Fruit fly (Drosophila melanogaster) whole organism, wandering third instar larva: Measurements from ENCODE around the gene Nepl18.
A peak's percentile ranks its signal among the peaks of the same experiment; 100 is the strongest.

Experiments
- CG32264 ChIP-seq: fragments of 200-800 bp; sonication (Bioruptor generic); optimal IDR thresholded peaks from 2 replicates; lab custom pipeline; 2016; ENCODE audit warnings: missing biosample characterization, missing genetic modification characterization
- CG9705 ChIP-seq: fragments of 200-800 bp; sonication (Bioruptor generic); optimal IDR thresholded peaks from 2 replicates; lab custom pipeline; 2018; ENCODE audit warnings: missing biosample characterization, mild to moderate bottlenecking, missing genetic modification characterization
- CrebA ChIP-seq: fragments of 200-800 bp; sonication (Bioruptor generic); optimal IDR thresholded peaks from 2 replicates; lab custom pipeline; 2016; ENCODE audit warnings: missing biosample characterization, mild to moderate bottlenecking, missing genetic modification characterization, borderline replicate concordance
- Dfd ChIP-seq: fragments of >200 bp; optimal IDR thresholded peaks from 2 replicates; lab custom pipeline; 2017; ENCODE audit warnings: missing biosample characterization, missing genetic modification characterization
- Dif ChIP-seq: fragments of 200-275, 200-300 bp; sonication (Bioruptor generic); optimal IDR thresholded peaks from 2 replicates; lab custom pipeline; 2018; ENCODE audit warnings: missing biosample characterization, missing genetic modification characterization; ENCODE audit not compliant: partially characterized antibody
- HLH106 ChIP-seq: fragments of 200-800 bp; optimal IDR thresholded peaks from 3 replicates; lab custom pipeline; 2019; ENCODE audit warnings: missing biosample characterization, mild to moderate bottlenecking, missing genetic modification characterization, moderate library complexity
- Hnf4 ChIP-seq: fragments of 200-800 bp; sonication (Bioruptor generic); optimal IDR thresholded peaks from 2 replicates; lab custom pipeline; 2016; ENCODE audit warnings: missing biosample characterization, mild to moderate bottlenecking, missing genetic modification characterization
- Hr83 ChIP-seq: fragments of 200-300 bp; sonication (Bioruptor generic); optimal IDR thresholded peaks from 2 replicates; lab custom pipeline; 2016; ENCODE audit warnings: missing biosample characterization, mild to moderate bottlenecking, missing genetic modification characterization, moderate library complexity; ENCODE audit not compliant: poor library complexity, severe bottlenecking
- Jra ChIP-seq: sonication (Bioruptor generic); optimal IDR thresholded peaks from 2 replicates; lab custom pipeline; 2016; ENCODE audit warnings: missing biosample characterization, missing genetic modification characterization
- Mio ChIP-seq: sonication (Bioruptor generic); optimal IDR thresholded peaks from 2 replicates; lab custom pipeline; 2016; ENCODE audit warnings: missing biosample characterization, missing genetic modification characterization
- Myc ChIP-seq: fragments of >200 bp; optimal IDR thresholded peaks from 2 replicates; lab custom pipeline; 2017
- N ChIP-seq: fragments of >200 bp; optimal IDR thresholded peaks from 2 replicates; lab custom pipeline; 2018; ENCODE audit warnings: missing biosample characterization, missing external identifiers, missing genetic modification characterization
- OdsH ChIP-seq: fragments of 200-800 bp; sonication (Bioruptor generic); optimal IDR thresholded peaks from 2 replicates; lab custom pipeline; 2016; ENCODE audit warnings: missing biosample characterization, mild to moderate bottlenecking, missing genetic modification characterization
- Rel ChIP-seq, 2 experiments: fragments of 200-800 bp; sonication (Bioruptor generic) in 1 of 2; optimal IDR thresholded peaks; 2 replicates in 1 of 2; 3 replicates in 1 of 2; lab custom pipeline; 2016 to 2019; ENCODE audit warnings: mild to moderate bottlenecking in 2 of 2, missing biosample characterization in 2 of 2, missing genetic modification characterization in 2 of 2, moderate library complexity in 1 of 2
- Sp1 ChIP-seq: fragments of 200-800 bp; sonication (Bioruptor generic); optimal IDR thresholded peaks from 3 replicates; lab custom pipeline; 2019; ENCODE audit warnings: missing biosample characterization, mild to moderate bottlenecking, missing genetic modification characterization, moderate library complexity
- Vsx2 ChIP-seq: fragments of 200-300, 225-300 bp; sonication (Bioruptor generic); optimal IDR thresholded peaks from 2 replicates; lab custom pipeline; 2018; ENCODE audit warnings: missing biosample characterization, missing genetic modification characterization; ENCODE audit not compliant: partially characterized antibody
- br ChIP-seq: fragments of 200-800 bp; sonication (Bioruptor generic); optimal IDR thresholded peaks from 2 replicates; lab custom pipeline; 2016; ENCODE audit warnings: missing biosample characterization, missing genetic modification characterization
- brk ChIP-seq: fragments of 200-800 bp; sonication (Bioruptor generic); optimal IDR thresholded peaks from 2 replicates; lab custom pipeline; 2016; ENCODE audit warnings: missing biosample characterization, mild to moderate bottlenecking, missing genetic modification characterization
- dl ChIP-seq, 2 experiments: fragments of 175-275, 200-275 bp in 1 of 2; fragments of 200-275 bp in 1 of 2; sonication (Bioruptor generic); optimal IDR thresholded peaks; lab custom pipeline; 2018; ENCODE audit warnings: mild to moderate bottlenecking in 2 of 2, missing biosample characterization in 2 of 2, missing genetic modification characterization in 2 of 2, moderate library complexity in 2 of 2; ENCODE audit not compliant: partially characterized antibody in 2 of 2, insufficient read depth in 1 of 2
- dmrt93B ChIP-seq: fragments of 200-800 bp; sonication (Bioruptor generic); optimal IDR thresholded peaks from 2 replicates; lab custom pipeline; 2018; ENCODE audit warnings: missing biosample characterization, mild to moderate bottlenecking, missing genetic modification characterization
- dsf ChIP-seq: sonication (Bioruptor generic); optimal IDR thresholded peaks from 2 replicates; lab custom pipeline; 2016; ENCODE audit warnings: missing biosample characterization, missing genetic modification characterization, borderline replicate concordance
- ey ChIP-seq: fragments of 200-800 bp; sonication (Bioruptor generic); optimal IDR thresholded peaks from 2 replicates; lab custom pipeline; 2016; ENCODE audit warnings: missing biosample characterization, missing genetic modification characterization
- foxo ChIP-seq, 2 experiments: fragments of 200-800 bp; sonication (Bioruptor generic); optimal IDR thresholded peaks; 2 replicates in 1 of 2; 3 replicates in 1 of 2; lab custom pipeline; 2016 to 2017; ENCODE audit warnings: missing biosample characterization in 2 of 2, missing genetic modification characterization in 2 of 2
- h ChIP-seq: fragments of 200-800 bp; sonication (Bioruptor generic); optimal IDR thresholded peaks from 3 replicates; lab custom pipeline; 2016; ENCODE audit warnings: missing biosample characterization, mild to moderate bottlenecking, missing genetic modification characterization
- jim ChIP-seq: fragments of 175-275, 200-325 bp; sonication (Bioruptor generic); optimal IDR thresholded peaks from 2 replicates; lab custom pipeline; 2016; ENCODE audit warnings: missing biosample characterization, mild to moderate bottlenecking, missing genetic modification characterization
- lola ChIP-seq: fragments of >200 bp; optimal IDR thresholded peaks from 2 replicates; lab custom pipeline; 2017; ENCODE audit warnings: missing biosample characterization, missing genetic modification characterization
- pan ChIP-seq: fragments of >200 bp; optimal IDR thresholded peaks from 2 replicates; lab custom pipeline; 2017
- psq ChIP-seq: fragments of 200-800 bp; sonication (Bioruptor generic); optimal IDR thresholded peaks from 3 replicates; lab custom pipeline; 2017; ENCODE audit warnings: missing biosample characterization, mild to moderate bottlenecking, missing genetic modification characterization, moderate library complexity
- rgr ChIP-seq: fragments of 200-800 bp; sonication (Bioruptor generic); optimal IDR thresholded peaks from 3 replicates; lab custom pipeline; 2016; ENCODE audit warnings: missing biosample characterization, mild to moderate bottlenecking, missing genetic modification characterization
- sage ChIP-seq: fragments of 200-800 bp; sonication (Bioruptor generic); optimal IDR thresholded peaks from 2 replicates; lab custom pipeline; 2016; ENCODE audit warnings: missing biosample characterization, mild to moderate bottlenecking, missing genetic modification characterization
- usp ChIP-seq: fragments of >200 bp; optimal IDR thresholded peaks from 2 replicates; lab custom pipeline; 2017; ENCODE audit warnings: missing biosample characterization, missing genetic modification characterization
- woc ChIP-seq: sonication (Bioruptor generic); optimal IDR thresholded peaks from 2 replicates; lab custom pipeline; 2016; ENCODE audit warnings: missing biosample characterization, mild to moderate bottlenecking, missing genetic modification characterization

The Nepl18 gene

DNA sequence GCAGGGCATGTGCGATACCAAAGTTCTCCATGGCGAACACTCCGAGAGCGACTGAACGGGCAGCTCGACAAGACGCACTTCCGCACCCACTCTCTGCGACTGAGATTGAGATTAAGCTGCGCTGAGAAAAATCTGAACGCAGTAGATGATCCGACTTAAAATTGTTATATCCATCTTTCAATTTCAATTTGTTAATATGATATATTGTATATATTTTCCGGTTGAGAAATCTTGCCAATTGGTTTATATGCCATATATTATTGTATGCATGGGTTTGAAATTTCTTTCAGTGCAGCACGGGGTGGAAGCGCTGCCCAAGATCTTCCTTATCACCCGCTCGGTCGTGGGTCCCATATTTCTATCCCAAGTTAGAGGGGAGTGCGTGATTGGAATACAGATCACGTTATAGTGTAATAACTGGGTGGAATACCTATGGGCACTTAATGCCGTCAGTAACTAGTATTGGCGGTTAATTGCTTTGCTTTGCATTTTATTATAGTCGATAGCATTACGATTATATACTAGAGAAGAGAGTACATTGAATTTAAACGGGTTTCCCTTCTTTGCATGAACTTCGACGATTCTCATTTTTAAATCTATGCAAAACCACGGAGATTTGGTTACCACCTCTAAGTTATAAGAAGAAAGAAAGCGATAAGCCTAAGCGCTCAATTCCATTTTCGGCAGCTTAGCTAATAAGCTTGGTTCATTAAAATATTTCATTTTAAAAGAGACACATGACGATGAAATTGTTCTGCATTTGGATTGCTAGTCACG lies 4.8 kb downstream of the Nepl18 start, which contains the start of the genes Nepl19 and Nepl20 (continued):
- no peak for TF ChIP-seq pan (lab: Kevin White, UChicago)
- TF ChIP-seq Dfd (GFP tag; lab: Kevin White, UChicago): no peak
- TF ChIP-seq Myc (lab: Kevin White, UChicago): no peak
- TF ChIP-seq h (GFP tag; lab: Kevin White, UChicago): peak; percentile 93
- TF ChIP-seq Sp1 (GFP tag; lab: Kevin White, UChicago): peak; percentile 79
- peak; percentile 68 for TF ChIP-seq dmrt93B (GFP tag; lab: Kevin White, UChicago)

DNA sequence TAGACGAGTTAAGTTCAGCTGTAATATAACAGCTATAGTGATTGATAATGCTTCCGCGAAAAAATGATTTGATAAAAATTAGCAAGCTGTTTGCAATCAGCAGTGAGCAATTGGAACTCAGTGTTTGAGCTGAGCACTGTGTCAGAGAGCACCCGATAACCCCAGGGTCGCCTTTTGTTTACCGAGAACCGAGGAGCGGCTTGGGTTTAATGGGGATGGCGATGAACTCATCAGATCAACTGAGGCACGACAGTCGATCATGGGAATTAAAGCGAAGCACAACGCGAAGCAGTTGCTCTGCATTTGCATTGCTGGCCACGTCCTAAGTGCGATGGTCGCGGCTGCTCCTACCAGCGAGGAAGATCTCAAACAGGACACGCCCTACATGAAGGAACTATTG lies 8.0 kb downstream of the Nepl18 start, which contains the start of gene Nepl21:
Gene Nepl21, plus strand, starts transcription at position 260 of the 400 bp plus-strand sequence.
- TF ChIP-seq CrebA (GFP tag; lab: Kevin White, UChicago) (no peak), Jra (GFP tag; lab: Kevin White, UChicago) (no peak), pan (lab: Kevin White, UChicago) (no peak), jim (no peak), Rel (GFP tag; optimal IDR thresholded peaks at IDR 0.05; lab: Kevin White, UChicago) (no peak), Rel (tag; optimal IDR thresholded peaks at IDR 0.05; lab: Kevin White, UChicago) (peak; percentile 17), N (GFP tag; lab: Kevin White, UChicago) (no peak), Dif (GFP tag; lab: Kevin White, UChicago) (no peak), Sp1 (GFP tag; lab: Kevin White, UChicago) (no peak), Hr83 (GFP tag; lab: Kevin White, UChicago) (no peak)
- TF ChIP-seq, all 38 proteins: peak for 1

DNA sequence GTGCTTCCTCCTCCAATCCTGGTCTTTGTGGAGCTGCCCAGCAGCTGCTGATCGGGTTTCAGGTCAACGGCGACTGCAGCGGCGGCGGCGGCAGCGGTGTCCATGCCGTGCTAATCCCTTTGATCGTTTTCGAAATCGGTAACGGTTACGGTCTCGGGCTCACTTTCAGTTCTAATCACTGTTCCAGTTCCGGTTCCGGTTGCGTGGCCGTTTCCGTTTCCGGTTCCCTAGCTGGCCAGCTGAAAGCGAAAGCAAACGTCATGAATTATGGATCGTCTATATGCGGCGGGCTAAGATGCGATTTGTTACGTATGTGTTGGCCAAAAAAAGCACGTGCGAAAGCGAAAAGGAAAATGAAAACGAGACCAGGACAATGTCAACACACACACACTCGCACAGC lies 11.4 kb downstream of the Nepl18 start:
- TF ChIP-seq Mio: no peak
- TF ChIP-seq HLH106 (tag; lab: Kevin White, UChicago): no peak
- no peak for TF ChIP-seq Vsx2 (GFP tag; lab: Kevin White, UChicago)
- TF ChIP-seq CG32264 (GFP tag; lab: Kevin White, UChicago): no peak
- TF ChIP-seq Rel (GFP tag; optimal IDR thresholded peaks at IDR 0.05; lab: Kevin White, UChicago): no peak
- no peak for TF ChIP-seq Rel (tag; optimal IDR thresholded peaks at IDR 0.05; lab: Kevin White, UChicago)
- no peak for TF ChIP-seq woc (GFP tag; lab: Kevin White, UChicago)
- no peak for TF ChIP-seq dmrt93B (GFP tag; lab: Kevin White, UChicago)
- TF ChIP-seq sage (GFP tag; lab: Kevin White, UChicago): no peak
- TF ChIP-seq pan (lab: Kevin White, UChicago): no peak
- TF ChIP-seq usp (GFP tag; lab: Kevin White, UChicago): no peak
- TF ChIP-seq OdsH (GFP tag; lab: Kevin White, UChicago): no peak
- TF ChIP-seq br (GFP tag; lab: Kevin White, UChicago): no peak
- no peak for TF ChIP-seq CG9705 (GFP tag; lab: Kevin White, UChicago)
- no peak for TF ChIP-seq N (GFP tag; lab: Kevin White, UChicago)
- no peak for TF ChIP-seq ey (GFP tag; lab: Kevin White, UChicago)

DNA sequence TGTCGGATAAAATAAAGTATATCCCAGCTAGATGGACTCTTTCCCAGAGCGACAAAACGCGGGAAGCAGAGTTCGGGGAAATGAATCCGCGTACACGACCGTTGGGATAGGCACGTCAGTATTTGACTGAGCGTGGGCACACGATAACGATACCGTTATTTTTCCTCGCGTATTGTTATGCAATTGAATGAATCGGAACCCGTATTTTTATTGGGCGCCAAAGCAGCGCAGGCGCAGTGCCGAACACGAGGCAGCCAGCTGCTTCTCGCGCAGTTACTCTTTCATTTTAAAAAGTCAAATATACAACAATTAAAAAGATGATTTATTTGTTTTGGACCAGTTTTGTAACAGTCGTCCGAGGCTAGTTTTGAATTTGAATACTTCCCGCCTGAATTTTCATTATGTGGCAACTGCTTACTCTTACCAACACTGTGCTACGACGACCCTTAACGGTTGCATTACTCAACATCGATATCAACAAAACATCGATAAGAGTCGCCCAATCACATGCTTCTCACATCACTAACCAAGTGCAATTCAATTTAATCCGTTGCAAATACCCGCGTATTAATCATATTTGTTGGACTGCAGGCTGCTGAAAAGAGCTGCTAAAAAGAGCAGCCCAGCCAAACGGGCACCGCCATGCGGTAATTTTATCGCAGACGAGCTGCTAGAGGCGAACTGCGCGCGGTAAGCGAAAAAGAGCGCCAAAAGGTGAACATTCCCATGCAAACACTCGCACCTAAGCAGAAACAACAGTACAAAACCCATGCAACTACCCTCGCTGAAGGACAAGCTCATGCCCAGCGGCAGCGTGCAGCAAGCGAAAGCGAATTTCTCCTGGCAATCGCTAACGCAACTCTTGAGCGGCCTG lies 12.4 kb downstream of the Nepl18 start, which contains the start of the genes CG33203 and Doa:
Gene CG33203, minus strand, starts transcription at position 151 of the 874 bp plus-strand sequence.
Gene Doa, plus strand, starts transcription at position 515 of the 874 bp plus-strand sequence.
- TF ChIP-seq pan (lab: Kevin White, UChicago): no peak
- peak in 1 of 2 experiments; percentile 6 for TF ChIP-seq dl (GFP tag; optimal IDR thresholded peaks at IDR 0.05; lab: Kevin White, UChicago; ENCODE audit: insufficient read depth in 1 of 2, partially characterized antibody in 2 of 2)
- TF ChIP-seq Hnf4 (GFP tag; lab: Kevin White, UChicago): peak; percentile 76
- TF ChIP-seq Myc (lab: Kevin White, UChicago): peak; percentile 4
- TF ChIP-seq brk (GFP tag; lab: Kevin White, UChicago): no peak
- TF ChIP-seq br (GFP tag; lab: Kevin White, UChicago): peak; percentile 8
- TF ChIP-seq Jra (GFP tag; lab: Kevin White, UChicago): peak; percentile 38
- no peak for TF ChIP-seq ey (GFP tag; lab: Kevin White, UChicago)
- no peak for TF ChIP-seq jim
- TF ChIP-seq dsf (GFP tag; lab: Kevin White, UChicago): no peak
- TF ChIP-seq lola (GFP tag; lab: Kevin White, UChicago): no peak
- TF ChIP-seq psq (GFP tag; lab: Kevin White, UChicago): no peak
- peak; percentile 51 for TF ChIP-seq h (GFP tag; lab: Kevin White, UChicago)
- peak; percentile 79 for TF ChIP-seq Hr83 (GFP tag; lab: Kevin White, UChicago)
- no peak for TF ChIP-seq Rel (GFP tag; optimal IDR thresholded peaks at IDR 0.05; lab: Kevin White, UChicago)
- TF ChIP-seq Rel (tag; optimal IDR thresholded peaks at IDR 0.05; lab: Kevin White, UChicago): peak; percentile 17
- peak; percentile 5 for TF ChIP-seq rgr (GFP tag; lab: Kevin White, UChicago)
- peak; percentile 25 for TF ChIP-seq HLH106 (tag; lab: Kevin White, UChicago)
- peak in 1 of 2 experiments; percentile 53 for TF ChIP-seq foxo (GFP tag; optimal IDR thresholded peaks at IDR 0.05; lab: Kevin White, UChicago)
- TF ChIP-seq, all 38 proteins: peak for 11
